Worm (Caenorhabditis elegans): ENCODE measurements around the gene Y102E9.6.

Gene Y102E9.6

DNA sequence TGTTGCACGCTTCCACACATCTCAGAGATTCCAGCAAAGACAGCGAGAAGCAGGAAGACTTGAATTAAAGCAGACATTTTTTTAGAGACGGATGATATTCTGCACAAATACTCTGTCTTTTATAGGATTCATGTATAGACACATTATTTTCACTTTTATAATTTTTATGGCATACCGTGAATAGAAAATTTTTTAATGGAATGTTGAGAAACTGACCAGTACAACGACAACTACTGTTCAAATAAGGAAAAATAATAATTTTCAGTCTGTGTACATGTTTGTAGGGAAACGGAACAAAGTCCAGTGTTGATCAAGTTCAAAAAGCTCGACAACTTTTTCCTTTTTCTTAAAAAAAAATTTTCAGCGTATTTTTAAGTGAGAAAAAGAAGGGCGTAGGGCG is at the start of gene Y102E9.6:
Gene Y102E9.6, minus strand, starts transcription at position 101 of the 400 bp plus-strand sequence.
- no peak for TF ChIP-seq unc-62 (GFP tag; optimal IDR thresholded peaks at IDR 0.05)

DNA sequence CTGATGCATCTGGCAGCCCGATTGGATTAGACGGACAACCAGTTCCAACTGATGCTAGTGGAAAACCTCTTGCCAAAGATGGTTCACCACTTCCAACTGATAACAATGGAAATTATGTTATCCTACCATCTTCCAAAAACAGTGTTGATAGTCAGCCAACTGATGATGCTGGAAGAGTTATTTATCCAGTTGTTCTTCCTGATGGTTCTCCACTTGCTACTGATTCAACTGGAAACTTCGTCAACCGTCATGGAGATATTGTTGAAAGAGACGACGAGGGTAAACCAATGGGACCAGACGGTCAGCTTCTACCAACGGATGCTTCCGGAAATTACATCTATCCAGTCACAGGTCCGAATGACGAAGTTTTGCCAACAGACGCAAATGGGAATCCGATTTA is 20.3 kb upstream of the Y102E9.6 start:
- no peak for TF ChIP-seq unc-62 (GFP tag; optimal IDR thresholded peaks at IDR 0.05)

- TF ChIP-seq unc-62 (GFP tag; optimal IDR thresholded peaks at IDR 0.05), result no peak
Measured at ce11 chrIII:6752612-6753011, 16.1 kb upstream of the Y102E9.6 start.

ce11 chrIII:6746668-6747067 is 10.2 kb upstream of the Y102E9.6 start:
- no peak for TF ChIP-seq unc-62 (GFP tag; optimal IDR thresholded peaks at IDR 0.05)

DNA sequence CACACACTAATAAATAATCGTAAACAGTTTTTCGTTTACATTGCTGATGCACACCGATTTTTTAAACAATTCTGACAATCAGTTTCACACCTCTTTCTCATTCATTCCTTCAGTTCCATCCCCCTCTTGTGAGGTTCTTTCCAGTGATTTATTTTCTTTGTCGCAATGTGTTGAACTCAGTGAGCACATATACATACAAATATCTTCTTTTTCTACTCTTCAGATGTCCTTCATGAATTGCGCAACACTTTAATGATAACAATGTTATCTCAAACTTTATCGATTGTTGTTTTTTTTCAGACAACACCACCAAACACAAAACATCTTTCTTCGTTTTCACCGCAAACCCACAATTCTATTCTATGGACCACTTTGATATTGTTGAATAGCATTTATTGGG is 9.5 kb upstream of the Y102E9.6 start, which contains the start of gene dig-1:
Gene dig-1, plus strand, starts transcription at position 301 of the 400 bp plus-strand sequence.
- no peak for TF ChIP-seq unc-62 (GFP tag; optimal IDR thresholded peaks at IDR 0.05)

DNA sequence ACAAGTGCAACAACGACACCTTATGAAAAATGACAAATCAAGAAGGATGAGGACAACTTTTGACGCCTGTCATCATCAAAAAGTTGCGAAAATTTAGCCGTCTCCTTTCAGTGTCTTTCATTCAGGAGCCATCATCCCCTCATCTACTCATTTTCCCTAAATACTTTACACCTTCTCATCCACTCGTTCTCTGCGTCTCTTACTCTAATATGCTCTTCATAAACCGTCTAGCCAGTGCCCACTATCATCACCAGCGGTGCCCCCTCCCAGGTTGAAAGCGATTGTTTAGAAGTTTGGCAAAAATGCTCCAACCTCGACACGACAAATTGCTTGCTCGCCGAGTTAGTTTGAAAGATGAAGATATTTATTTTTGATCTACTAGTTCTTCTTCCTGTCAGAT is 6.1 kb upstream of the Y102E9.6 start:
- no peak for TF ChIP-seq unc-62 (GFP tag; optimal IDR thresholded peaks at IDR 0.05)

DNA sequence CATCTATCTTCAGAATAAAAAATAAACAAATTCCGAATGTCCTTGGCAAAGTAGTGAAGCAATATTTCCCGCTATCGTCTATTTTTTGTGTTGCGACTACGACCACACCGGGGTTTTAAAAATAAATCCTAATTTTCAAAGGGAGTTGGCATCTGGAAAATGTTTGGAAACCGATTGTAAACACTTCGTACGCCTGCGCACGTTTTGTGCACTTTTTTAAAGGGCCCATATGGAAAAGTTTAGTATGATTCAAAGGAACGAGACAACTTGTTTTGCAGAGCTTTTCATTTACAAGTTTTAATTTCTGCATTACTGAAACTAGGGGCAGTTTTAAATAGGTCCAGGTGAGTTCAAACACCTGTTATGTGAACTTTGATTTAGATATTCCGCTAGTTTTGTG is 3.6 kb upstream of the Y102E9.6 start:
- TF ChIP-seq unc-62 (GFP tag; optimal IDR thresholded peaks at IDR 0.05), result no peak

ce11 chrIII:6736971-6737370 is 505 bp upstream of the Y102E9.6 start, which contains the start of gene K07E12.2:
Gene K07E12.2 (plus strand): TSS chrIII:6737271.
- TF ChIP-seq unc-62 (GFP tag; optimal IDR thresholded peaks at IDR 0.05), result no peak

DNA sequence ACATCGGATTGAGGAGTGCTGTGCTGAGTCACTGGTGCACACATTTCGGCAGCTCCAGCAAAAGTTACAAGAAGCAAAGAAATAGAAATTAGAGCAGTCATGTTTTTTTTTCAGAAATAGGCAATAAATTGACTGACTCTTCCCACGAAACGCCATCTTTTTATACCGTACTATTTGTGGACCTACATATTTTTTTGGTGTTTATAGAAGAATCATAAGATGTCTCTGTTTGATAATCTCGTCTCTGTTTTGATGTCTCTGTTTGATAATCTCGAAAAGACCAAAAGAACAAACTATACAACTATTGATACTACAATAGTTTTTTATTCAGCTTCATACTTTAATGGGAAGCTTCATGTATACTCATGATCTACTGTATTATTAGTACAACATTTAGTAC is 2.0 kb downstream of the Y102E9.6 start, which contains the start of gene Y102E9.3:
Gene Y102E9.3, minus strand, starts transcription at position 101 of the 400 bp plus-strand sequence.
- TF ChIP-seq unc-62 (GFP tag; optimal IDR thresholded peaks at IDR 0.05), result no peak

DNA sequence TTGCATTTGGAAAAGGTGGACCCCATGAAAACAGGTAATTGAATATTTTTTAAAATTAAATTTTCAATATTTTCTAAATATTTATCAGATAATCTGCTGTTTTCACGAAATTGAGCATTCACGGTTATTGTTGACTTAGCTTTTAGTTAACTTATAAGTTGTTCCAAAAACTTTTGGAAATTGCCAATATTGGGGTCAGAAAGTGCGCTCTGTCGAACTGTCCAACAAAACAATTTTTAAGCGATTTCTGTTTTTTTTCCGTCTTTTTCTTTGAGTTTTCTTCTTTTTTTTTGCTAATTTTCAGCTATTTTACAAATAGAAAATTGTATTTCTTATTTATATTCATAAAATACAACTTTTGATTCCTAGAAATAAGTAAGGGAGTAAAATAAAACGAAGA is 5.2 kb downstream of the Y102E9.6 start:
- no peak for TF ChIP-seq unc-62 (GFP tag; optimal IDR thresholded peaks at IDR 0.05)

- no peak for TF ChIP-seq unc-62 (GFP tag; optimal IDR thresholded peaks at IDR 0.05)
Measured at ce11 chrIII:6730185-6730850, 6.1 kb downstream of the Y102E9.6 start, which contains the start of the genes Y102E9.5 and odr-4. Gene Y102E9.5 (minus strand): TSS chrIII:6730285. Gene odr-4 (plus strand): TSS chrIII:6730800.

DNA sequence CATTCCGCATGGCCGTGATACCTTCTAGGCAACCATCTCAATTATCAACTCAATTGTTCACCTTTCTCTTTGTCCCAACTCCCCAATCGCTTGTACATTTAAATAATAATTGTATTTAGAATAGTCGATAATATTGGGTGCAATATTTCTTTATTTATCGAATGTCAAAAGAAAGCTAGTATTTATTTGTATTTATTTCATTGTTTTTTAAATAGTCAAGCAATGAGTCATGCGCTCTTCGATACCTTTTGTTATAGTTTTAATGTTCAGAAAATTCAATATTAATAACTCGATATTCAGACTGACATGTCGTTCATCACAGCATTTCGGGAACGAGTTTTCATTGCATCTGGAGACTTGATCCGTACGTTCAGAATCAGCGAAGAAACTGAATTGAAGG is 11.0 kb downstream of the Y102E9.6 start, which contains the start of gene wdr-4:
Gene wdr-4, plus strand, starts transcription at position 301 of the 400 bp plus-strand sequence.
- no peak for TF ChIP-seq unc-62 (GFP tag; optimal IDR thresholded peaks at IDR 0.05)

ce11 chrIII:6723089-6723488 is 13.4 kb downstream of the Y102E9.6 start, which contains the start of gene F37A4.1:
Gene F37A4.1 (plus strand): TSS chrIII:6723389.
- TF ChIP-seq unc-62 (GFP tag; optimal IDR thresholded peaks at IDR 0.05), result no peak

DNA sequence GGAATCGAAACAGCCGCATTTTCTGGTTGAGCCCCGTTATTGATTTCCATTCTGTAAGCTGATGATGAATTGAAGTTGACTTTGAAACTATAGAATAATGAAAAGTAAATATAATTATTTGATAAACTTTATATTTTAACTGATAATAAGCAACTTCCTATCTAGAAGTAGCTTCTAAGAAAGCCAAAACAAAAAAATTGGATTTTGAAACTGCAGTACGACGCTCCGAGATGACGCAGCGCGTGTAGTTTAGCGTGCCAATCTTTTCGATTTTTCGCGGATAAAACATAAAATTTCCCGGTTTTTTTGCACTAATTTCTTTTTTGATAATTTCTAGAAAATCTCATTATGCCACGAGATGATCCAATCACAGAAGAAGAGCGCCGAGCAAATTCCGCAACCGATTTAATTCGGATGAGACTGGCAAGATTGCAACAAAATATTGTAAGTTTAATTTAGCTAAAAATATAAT is 14.2 kb downstream of the Y102E9.6 start, which contains the start of the genes bath-41 and F37A4.2:
Gene bath-41, minus strand, starts transcription at position 51 of the 472 bp plus-strand sequence.
Gene F37A4.2, plus strand, starts transcription at position 247 of the 472 bp plus-strand sequence.
- no peak for TF ChIP-seq unc-62 (GFP tag; optimal IDR thresholded peaks at IDR 0.05)

ce11 chrIII:6718270-6718669 is 18.2 kb downstream of the Y102E9.6 start, which contains the start of gene F37A4.3:
Gene F37A4.3 (plus strand): TSS chrIII:6718570.
- no peak for TF ChIP-seq unc-62 (GFP tag; optimal IDR thresholded peaks at IDR 0.05)

- no peak for TF ChIP-seq unc-62 (GFP tag; optimal IDR thresholded peaks at IDR 0.05)
Measured at ce11 chrIII:6713266-6713665, 23.2 kb downstream of the Y102E9.6 start, which contains the start of gene F37A4.4. Gene F37A4.4 (plus strand): TSS chrIII:6713566.

ce11 chrIII:6711590-6711989 is 24.9 kb downstream of the Y102E9.6 start, which contains the start of gene F37A4.5:
Gene F37A4.5 (plus strand): TSS chrIII:6711890.
- TF ChIP-seq unc-62 (GFP tag; optimal IDR thresholded peaks at IDR 0.05), result no peak
